1 worm cellular context compared by ENCODE assay signal in the genomic region with DNA sequence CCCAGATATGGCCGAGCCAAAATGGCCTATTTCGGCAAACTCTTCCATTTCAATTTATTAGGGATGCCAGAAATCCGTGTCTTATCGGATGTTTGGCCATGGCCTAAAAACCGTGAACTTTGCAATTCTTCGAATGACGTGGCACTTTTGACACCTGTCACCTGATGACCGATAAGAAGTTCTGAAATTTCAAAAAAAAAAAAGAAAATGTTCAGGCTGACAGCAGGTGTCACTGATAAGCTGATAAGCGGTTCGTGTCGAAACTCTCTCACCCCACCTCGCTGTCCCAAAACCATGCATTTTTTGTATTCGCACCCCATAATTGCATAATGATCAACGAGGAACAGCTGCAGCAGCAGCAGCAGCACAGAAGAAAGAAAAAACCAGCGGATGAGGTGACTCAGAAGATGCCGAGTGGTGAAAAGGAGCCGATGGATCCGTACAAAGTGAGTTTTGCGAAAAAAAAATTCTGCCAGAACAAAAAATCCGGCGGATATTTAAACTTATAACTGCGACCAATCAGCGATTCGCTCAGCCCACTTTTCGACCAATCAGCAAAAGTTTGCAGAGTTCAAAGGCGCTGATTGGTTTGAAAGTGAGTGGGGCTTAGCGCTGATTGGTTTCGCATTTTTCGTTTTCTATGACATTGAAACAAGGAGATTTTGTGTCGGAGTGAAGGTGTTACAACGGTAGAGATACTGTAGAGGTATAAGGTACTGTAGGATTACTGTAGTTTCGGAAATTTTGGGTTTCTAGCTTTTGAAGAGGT.
TF ChIP-seq lines count a peak whose summit lies in the region.

Y54G2A.28 (minus strand) TSS at position 48 of the 769 bp plus-strand sequence.
vrp-1 (plus strand) TSS at position 214 of the 769 bp plus-strand sequence.

TF ChIP-seq in whole organism, L4 larva, 104 proteins besides CTCF, POLR2A, EP300 and RAD21 (continued from another document):
- no peak for TF ChIP-seq mxl-2 (GFP tag; conservative IDR thresholded peaks at IDR 0.05; lab: Robert Waterston, UW)
- TF ChIP-seq vab-7 (GFP tag; IDR thresholded peaks at IDR 0.05; lab: Robert Waterston, UW) = no peak
- TF ChIP-seq aha-1 (tag; lab: Kevin White, UChicago) = peak; percentile 14
- TF ChIP-seq lim-7 (GFP tag; IDR thresholded peaks at IDR 0.05; lab: Robert Waterston, UW) = no peak
- no peak for TF ChIP-seq dmd-8 (GFP tag; IDR thresholded peaks at IDR 0.05; lab: Robert Waterston, UW)
- no peak for TF ChIP-seq snpc-1.2 (GFP tag; IDR thresholded peaks at IDR 0.05; lab: Robert Waterston, UW)
- TF ChIP-seq dmd-9 (GFP tag; IDR thresholded peaks at IDR 0.05; lab: Robert Waterston, UW) = no peak
- no peak for TF ChIP-seq daf-8 (GFP tag; IDR thresholded peaks at IDR 0.05; lab: Robert Waterston, UW)
- peak; percentile 97 for TF ChIP-seq dmd-6 (GFP tag; IDR thresholded peaks at IDR 0.05; lab: Robert Waterston, UW)
- no peak for TF ChIP-seq ztf-11 (tag; optimal IDR thresholded peaks at IDR 0.05; lab: Kevin White, UChicago)
- TF ChIP-seq F49E8.2 (tag; optimal IDR thresholded peaks at IDR 0.05; lab: Kevin White, UChicago; ENCODE audit: borderline replicate concordance) = no peak
- TF ChIP-seq zfp-3 (GFP tag; conservative IDR thresholded peaks at IDR 0.05; lab: Robert Waterston, UW) = no peak
- TF ChIP-seq lin-13 (GFP tag; optimal IDR thresholded peaks at IDR 0.05; lab: Kevin White, UChicago) = peak; percentile 49
- no peak for TF ChIP-seq daf-19 (GFP tag; conservative IDR thresholded peaks at IDR 0.05; lab: Robert Waterston, UW)
- TF ChIP-seq ceh-62 (tag; optimal IDR thresholded peaks at IDR 0.05; lab: Kevin White, UChicago) = no peak
- TF ChIP-seq daf-16 (GFP tag; optimal IDR thresholded peaks at IDR 0.05; lab: Kevin White, UChicago) = no peak
- TF ChIP-seq daf-16 (tag; optimal IDR thresholded peaks at IDR 0.05; lab: Kevin White, UChicago) = peak; percentile 64
- TF ChIP-seq egl-43 (GFP tag; IDR thresholded peaks at IDR 0.05; lab: Robert Waterston, UW) = no peak
- no peak for TF ChIP-seq lin-15B (tag; optimal IDR thresholded peaks at IDR 0.05; lab: Kevin White, UChicago)
- no peak for TF ChIP-seq snpc-4 (tag; optimal IDR thresholded peaks at IDR 0.05; lab: Kevin White, UChicago)
- no peak for TF ChIP-seq nhr-111 (GFP tag; optimal IDR thresholded peaks at IDR 0.05; lab: Kevin White, UChicago)
- TF ChIP-seq unc-39 (tag; optimal IDR thresholded peaks at IDR 0.05; lab: Kevin White, UChicago) = no peak
- no peak for TF ChIP-seq spr-3 (GFP tag; optimal IDR thresholded peaks at IDR 0.05; lab: Kevin White, UChicago)
- no peak for TF ChIP-seq Y5F2A.4 (GFP tag; optimal IDR thresholded peaks at IDR 0.05; lab: Kevin White, UChicago)
- TF ChIP-seq hlh-30 (tag; optimal IDR thresholded peaks at IDR 0.05; lab: Kevin White, UChicago; ENCODE audit: insufficient read depth) = peak; percentile 45
- TF ChIP-seq ceh-44 (GFP tag; IDR thresholded peaks at IDR 0.05; lab: Robert Waterston, UW) = no peak
- TF ChIP-seq zag-1 (tag; optimal IDR thresholded peaks at IDR 0.05; lab: Kevin White, UChicago) = no peak
- TF ChIP-seq aly-2 (tag; optimal IDR thresholded peaks at IDR 0.05; lab: Kevin White, UChicago) = no peak
- TF ChIP-seq nhr-102 (tag; optimal IDR thresholded peaks at IDR 0.05; lab: Kevin White, UChicago) = peak; percentile 78
- TF ChIP-seq spr-1 (tag; optimal IDR thresholded peaks at IDR 0.05; lab: Kevin White, UChicago) = no peak
- TF ChIP-seq set-16 (GFP tag; IDR thresholded peaks at IDR 0.05; lab: Robert Waterston, UW) = peak; percentile 53
- TF ChIP-seq nhr-41 (GFP tag; IDR thresholded peaks at IDR 0.05; lab: Robert Waterston, UW) = peak; percentile 88; the same call in 1 of the 2 replicates
- no peak for TF ChIP-seq madf-5 (GFP tag; IDR thresholded peaks at IDR 0.05; lab: Robert Waterston, UW)
- TF ChIP-seq ctbp-1 (GFP tag; IDR thresholded peaks at IDR 0.05; lab: Robert Waterston, UW) = no peak
- no peak for TF ChIP-seq ceh-82 (tag; optimal IDR thresholded peaks at IDR 0.05; lab: Kevin White, UChicago)
- peak; percentile 59 for TF ChIP-seq pqm-1 (tag; optimal IDR thresholded peaks at IDR 0.05; lab: Kevin White, UChicago)
- no peak for TF ChIP-seq lin-29 (GFP tag; IDR thresholded peaks at IDR 0.05; lab: Robert Waterston, UW)
- TF ChIP-seq ama-1 (optimal IDR thresholded peaks at IDR 0.05; lab: Kevin White, UChicago) = no peak
- no peak for TF ChIP-seq lir-3 (tag; optimal IDR thresholded peaks at IDR 0.05; lab: Kevin White, UChicago)
- no peak for TF ChIP-seq F10B5.3 (tag; optimal IDR thresholded peaks at IDR 0.05; lab: Kevin White, UChicago)
- no peak for TF ChIP-seq ztf-7 (tag; optimal IDR thresholded peaks at IDR 0.05; lab: Kevin White, UChicago)
- TF ChIP-seq attf-4 (tag; optimal IDR thresholded peaks at IDR 0.05; lab: Kevin White, UChicago) = no peak
- peak; percentile 53 for TF ChIP-seq nhr-77 (tag; optimal IDR thresholded peaks at IDR 0.05; lab: Kevin White, UChicago)
- TF ChIP-seq cey-2 (tag; optimal IDR thresholded peaks at IDR 0.05; lab: Kevin White, UChicago; ENCODE audit: borderline replicate concordance, insufficient read depth) = no peak
- peak; percentile 92 for TF ChIP-seq hlh-11 (tag; optimal IDR thresholded peaks at IDR 0.05; lab: Kevin White, UChicago)
- TF ChIP-seq zfp-2 (tag; optimal IDR thresholded peaks at IDR 0.05; lab: Kevin White, UChicago) = no peak
- TF ChIP-seq dpl-1 (GFP tag; optimal IDR thresholded peaks at IDR 0.05; lab: Kevin White, UChicago) = no peak
- TF ChIP-seq ces-1 (GFP tag; optimal IDR thresholded peaks at IDR 0.05; lab: Kevin White, UChicago) = no peak
- no peak for TF ChIP-seq rbr-2 (tag; optimal IDR thresholded peaks at IDR 0.05; lab: Kevin White, UChicago)
- TF ChIP-seq T26A8.4 (GFP tag; IDR thresholded peaks at IDR 0.05; lab: Robert Waterston, UW) = no peak
- no peak for TF ChIP-seq ZK337.2 (GFP tag; IDR thresholded peaks at IDR 0.05; lab: Robert Waterston, UW)
- no peak for TF ChIP-seq fkh-10 (GFP tag; optimal IDR thresholded peaks at IDR 0.05; lab: Kevin White, UChicago)
- no peak for TF ChIP-seq mes-2 (tag; optimal IDR thresholded peaks at IDR 0.05; lab: Kevin White, UChicago; ENCODE audit: poor library complexity, severe bottlenecking)
- no peak for TF ChIP-seq F26F4.8 (GFP tag; conservative IDR thresholded peaks at IDR 0.05; lab: Robert Waterston, UW)
- no peak for TF ChIP-seq madf-9 (GFP tag; conservative IDR thresholded peaks at IDR 0.05; lab: Robert Waterston, UW)
- no peak for TF ChIP-seq duxl-1 (tag; optimal IDR thresholded peaks at IDR 0.05; lab: Kevin White, UChicago; ENCODE audit: poor library complexity)
- TF ChIP-seq gei-8 (GFP tag; optimal IDR thresholded peaks at IDR 0.05; lab: Kevin White, UChicago) = no peak
- peak; percentile 73 for TF ChIP-seq nhr-28 (tag; optimal IDR thresholded peaks at IDR 0.05; lab: Kevin White, UChicago)
- no peak for TF ChIP-seq skn-1 (tag; optimal IDR thresholded peaks at IDR 0.05; lab: Kevin White, UChicago)
- TF ChIP-seq F44E2.7 (GFP tag; IDR thresholded peaks at IDR 0.05; lab: Robert Waterston, UW) = no peak
- no peak for TF ChIP-seq hmg-1.1 (GFP tag; IDR thresholded peaks at IDR 0.05; lab: Robert Waterston, UW)
- no peak for TF ChIP-seq egl-27 (tag; optimal IDR thresholded peaks at IDR 0.05; lab: Kevin White, UChicago)
- no peak for TF ChIP-seq ZK546.5 (tag; optimal IDR thresholded peaks at IDR 0.05; lab: Kevin White, UChicago)
- no peak for TF ChIP-seq nhr-6 (tag; optimal IDR thresholded peaks at IDR 0.05; lab: Kevin White, UChicago)
- no peak for TF ChIP-seq lsy-2 (tag; optimal IDR thresholded peaks at IDR 0.05; lab: Kevin White, UChicago)
- no peak for TF ChIP-seq unc-130 (GFP tag; optimal IDR thresholded peaks at IDR 0.05; lab: Kevin White, UChicago)
- peak; percentile 52 to 86 for TF ChIP-seq unc-62 (GFP tag; optimal IDR thresholded peaks at IDR 0.05 in 1 of 2; lab: Kevin White, UChicago)
- TF ChIP-seq unc-62 (tag; optimal IDR thresholded peaks at IDR 0.05; lab: Kevin White, UChicago) = no peak
- 0 out of 2 replicates have a peak, but pooled peaks have one; percentile 53 for TF ChIP-seq Y105C5A.15 (GFP tag; IDR thresholded peaks at IDR 0.05; lab: Robert Waterston, UW)
- TF ChIP-seq tra-1 (GFP tag; IDR thresholded peaks at IDR 0.05; lab: Robert Waterston, UW) = peak; percentile 93
- no peak for TF ChIP-seq fos-1 (tag; optimal IDR thresholded peaks at IDR 0.05; lab: Kevin White, UChicago)
- no peak for TF ChIP-seq Y48G9A.11 (GFP tag; IDR thresholded peaks at IDR 0.05; lab: Robert Waterston, UW)
- no peak for TF ChIP-seq nhr-237 (tag; optimal IDR thresholded peaks at IDR 0.05; lab: Kevin White, UChicago)
- TF ChIP-seq arid-1 (GFP tag; conservative IDR thresholded peaks at IDR 0.05; lab: Robert Waterston, UW) = no peak
- TF ChIP-seq zip-11 (GFP tag; IDR thresholded peaks at IDR 0.05; lab: Robert Waterston, UW) = no peak
- peak; percentile 86 for TF ChIP-seq dve-1 (tag; optimal IDR thresholded peaks at IDR 0.05; lab: Kevin White, UChicago; ENCODE audit: insufficient read depth)
- no peak for TF ChIP-seq D1046.2 (GFP tag; IDR thresholded peaks at IDR 0.05; lab: Robert Waterston, UW)
- no peak for TF ChIP-seq mxl-3 (GFP tag; optimal IDR thresholded peaks at IDR 0.05; lab: Kevin White, UChicago)
- no peak for TF ChIP-seq T20F7.1 (GFP tag; optimal IDR thresholded peaks at IDR 0.05; lab: Kevin White, UChicago)
- no peak for TF ChIP-seq sdz-12 (GFP tag; optimal IDR thresholded peaks at IDR 0.05; lab: Kevin White, UChicago)
- no peak for TF ChIP-seq nhr-76 (tag; optimal IDR thresholded peaks at IDR 0.05; lab: Kevin White, UChicago)
- no peak for TF ChIP-seq tag-97 (GFP tag; IDR thresholded peaks at IDR 0.05; lab: Robert Waterston, UW)
- TF ChIP-seq jun-1 (tag; optimal IDR thresholded peaks at IDR 0.05; lab: Kevin White, UChicago) = peak; percentile 2
- no peak for TF ChIP-seq F37D6.2 (tag; optimal IDR thresholded peaks at IDR 0.05; lab: Kevin White, UChicago)
- no peak for TF ChIP-seq Y75B8A.6 (GFP tag; IDR thresholded peaks at IDR 0.05; lab: Robert Waterston, UW)
- peak; percentile 42; the same call in 1 of the 2 replicates for TF ChIP-seq mdt-29 (GFP tag; IDR thresholded peaks at IDR 0.05; lab: Robert Waterston, UW)
- TF ChIP-seq mdl-1 (tag; optimal IDR thresholded peaks at IDR 0.05; lab: Kevin White, UChicago) = no peak
